Worm (Caenorhabditis elegans): ENCODE results near the gene gdi-1.

The gdi-1 gene

ce11 chrIV:14792602-14793232 is at the start of gene gdi-1:
Gene gdi-1 (minus strand): TSS chrIV:14792887.
- no peak for TF ChIP-seq nhr-6 (tag; optimal IDR thresholded peaks at IDR 0.05)
- no peak for TF ChIP-seq unc-62 (GFP tag; optimal IDR thresholded peaks at IDR 0.05)
- TF ChIP-seq lsy-2 (tag; optimal IDR thresholded peaks at IDR 0.05) = peak in 1 of 2 experiments; percentile 33
- TF ChIP-seq ZK546.5 (tag; optimal IDR thresholded peaks at IDR 0.05) = no peak
- no peak for TF ChIP-seq gmeb-1 (tag; optimal IDR thresholded peaks at IDR 0.05)
- TF ChIP-seq nhr-129 (tag; optimal IDR thresholded peaks at IDR 0.05) = no peak
- TF ChIP-seq sma-3 (GFP tag; optimal IDR thresholded peaks at IDR 0.05) = no peak
- TF ChIP-seq snpc-4 (tag; optimal IDR thresholded peaks at IDR 0.05) = no peak
- TF ChIP-seq peb-1 (tag; optimal IDR thresholded peaks at IDR 0.05) = no peak
- no peak for TF ChIP-seq nhr-237 (tag; optimal IDR thresholded peaks at IDR 0.05)
- TF ChIP-seq ceh-82 (tag; optimal IDR thresholded peaks at IDR 0.05) = no peak
- no peak for TF ChIP-seq ztf-4 (tag; optimal IDR thresholded peaks at IDR 0.05)
- peak; percentile 45 for TF ChIP-seq ama-1 (optimal IDR thresholded peaks at IDR 0.05)
- no peak for TF ChIP-seq ceh-16 (tag; optimal IDR thresholded peaks at IDR 0.05)
- TF ChIP-seq unc-39 (tag; optimal IDR thresholded peaks at IDR 0.05) = no peak

ce11 chrIV:14838095-14838494 is 45.4 kb upstream of the gdi-1 start:
- peak; percentile 84 for TF ChIP-seq crh-2 (tag; optimal IDR thresholded peaks at IDR 0.05)
- TF ChIP-seq ztf-4 (tag; optimal IDR thresholded peaks at IDR 0.05) = peak; percentile 52
- no peak for TF ChIP-seq nhr-10 (tag; optimal IDR thresholded peaks at IDR 0.05)
- peak; percentile 86 for TF ChIP-seq nhr-21 (tag; optimal IDR thresholded peaks at IDR 0.05)
- no peak for TF ChIP-seq dmd-4 (tag; optimal IDR thresholded peaks at IDR 0.05)
- TF ChIP-seq ztf-1 (GFP tag; conservative IDR thresholded peaks at IDR 0.05) = no peak
- TF ChIP-seq nhr-237 (tag; optimal IDR thresholded peaks at IDR 0.05) = no peak
- no peak for TF ChIP-seq ama-1 (optimal IDR thresholded peaks at IDR 0.05)
- peak; percentile 21 for TF ChIP-seq ztf-11 (tag; optimal IDR thresholded peaks at IDR 0.05)
- TF ChIP-seq elt-3 (tag; optimal IDR thresholded peaks at IDR 0.05) = no peak
- no peak for TF ChIP-seq nhr-12 (tag; optimal IDR thresholded peaks at IDR 0.05)
- no peak for TF ChIP-seq lin-39 (tag; optimal IDR thresholded peaks at IDR 0.05)
- TF ChIP-seq aly-2 (tag; optimal IDR thresholded peaks at IDR 0.05) = no peak
- TF ChIP-seq elt-1 (tag; optimal IDR thresholded peaks at IDR 0.05) = no peak
- no peak for TF ChIP-seq alr-1 (tag; optimal IDR thresholded peaks at IDR 0.05)
- TF ChIP-seq lin-11 (tag; optimal IDR thresholded peaks at IDR 0.05) = no peak
- no peak for TF ChIP-seq nhr-77 (tag; optimal IDR thresholded peaks at IDR 0.05)
- TF ChIP-seq nhr-129 (tag; optimal IDR thresholded peaks at IDR 0.05) = peak; percentile 97
- TF ChIP-seq unc-55 (GFP tag; optimal IDR thresholded peaks at IDR 0.05) = peak; percentile 93
- peak; percentile 8 for TF ChIP-seq snpc-4 (tag; optimal IDR thresholded peaks at IDR 0.05)
- TF ChIP-seq mab-5 (tag; optimal IDR thresholded peaks at IDR 0.05) = peak; percentile 53
- TF ChIP-seq F13H6.1 (tag; optimal IDR thresholded peaks at IDR 0.05) = peak; percentile 85
- peak; percentile 89 for TF ChIP-seq sem-4 (tag; optimal IDR thresholded peaks at IDR 0.05)
- no peak for TF ChIP-seq peb-1 (tag; optimal IDR thresholded peaks at IDR 0.05)
- TF ChIP-seq C34F6.9 (tag; optimal IDR thresholded peaks at IDR 0.05) = peak; percentile 94
- TF ChIP-seq unc-62 (GFP tag; optimal IDR thresholded peaks at IDR 0.05) = no peak
- no peak for TF ChIP-seq mdl-1 (tag; optimal IDR thresholded peaks at IDR 0.05)
- TF ChIP-seq mbf-1 (tag; optimal IDR thresholded peaks at IDR 0.05) = no peak
- peak; percentile 76 for TF ChIP-seq Y55F3AM.14 (GFP tag; optimal IDR thresholded peaks at IDR 0.05)
- TF ChIP-seq gmeb-1 (tag; optimal IDR thresholded peaks at IDR 0.05) = peak; percentile 75
- peak; percentile 76 for TF ChIP-seq nhr-6 (tag; optimal IDR thresholded peaks at IDR 0.05)
- peak; percentile 64 for TF ChIP-seq zag-1 (tag; optimal IDR thresholded peaks at IDR 0.05)
- peak; percentile 83 for TF ChIP-seq lin-13 (GFP tag; optimal IDR thresholded peaks at IDR 0.05)
- TF ChIP-seq blmp-1 (tag; optimal IDR thresholded peaks at IDR 0.05; ENCODE audit: insufficient read depth) = peak; percentile 56
- TF ChIP-seq nhr-23 (tag; optimal IDR thresholded peaks at IDR 0.05) = no peak
- peak; percentile 80 for TF ChIP-seq egl-27 (tag; optimal IDR thresholded peaks at IDR 0.05)
- TF ChIP-seq nhr-11 (tag; optimal IDR thresholded peaks at IDR 0.05) = no peak
- TF ChIP-seq unc-39 (tag; optimal IDR thresholded peaks at IDR 0.05) = no peak
- no peak for TF ChIP-seq R02D3.7 (tag; optimal IDR thresholded peaks at IDR 0.05)
- peak; percentile 77 to 90 for TF ChIP-seq lsy-2 (tag; optimal IDR thresholded peaks at IDR 0.05)
- no peak for TF ChIP-seq skn-1 (tag; optimal IDR thresholded peaks at IDR 0.05)
- peak; percentile 83 for TF ChIP-seq nhr-25 (tag; optimal IDR thresholded peaks at IDR 0.05)
- peak; percentile 30 for TF ChIP-seq ceh-16 (tag; optimal IDR thresholded peaks at IDR 0.05)
- peak; percentile 93 for TF ChIP-seq sma-3 (GFP tag; optimal IDR thresholded peaks at IDR 0.05)
- peak; percentile 49 for TF ChIP-seq fos-1 (tag; optimal IDR thresholded peaks at IDR 0.05)
- no peak for TF ChIP-seq ZK546.5 (tag; optimal IDR thresholded peaks at IDR 0.05)
- TF ChIP-seq ceh-82 (tag; optimal IDR thresholded peaks at IDR 0.05) = no peak
- peak; percentile 94 for TF ChIP-seq sma-9 (GFP tag; optimal IDR thresholded peaks at IDR 0.05)
- TF ChIP-seq sma-9 (tag; optimal IDR thresholded peaks at IDR 0.05) = no peak

Measured in whole organism, L2 larva.